Fruit fly (Drosophila melanogaster) whole organism, prepupa: Measurements from ENCODE around the gene CG33514.

Source experiments
- Blimp-1 ChIP-seq: fragments of 200-800 bp; sonication (Bioruptor generic); optimal IDR thresholded peaks from 3 replicates; lab custom pipeline; 2017; ENCODE audit warnings: missing biosample characterization, missing genetic modification characterization, mild to moderate bottlenecking, moderate library complexity, missing genetic modification reagents
- CG10631 ChIP-seq: fragments of 200-800 bp; sonication (Bioruptor generic); optimal IDR thresholded peaks from 2 replicates; lab custom pipeline; 2016; ENCODE audit warnings: missing biosample characterization, missing genetic modification characterization
- CG10669 ChIP-seq: fragments of 200-800 bp; sonication (Bioruptor generic); optimal IDR thresholded peaks from 3 replicates; lab custom pipeline; 2018; ENCODE audit warnings: missing biosample characterization, mild to moderate bottlenecking, missing genetic modification characterization, moderate library complexity
- CG11294 ChIP-seq: fragments of 200-800 bp; sonication (Bioruptor generic); IDR thresholded peaks from 2 replicates; pipeline ENCODE4 v1.3.6; 2022; ENCODE audit warnings: missing biosample characterization, missing genetic modification characterization
- CG15336 ChIP-seq: fragments of 200-800 bp; sonication (Bioruptor generic); IDR thresholded peaks from 2 replicates; pipeline ENCODE4 v1.3.6; 2022; ENCODE audit warnings: missing biosample characterization, missing genetic modification characterization
- CG16779 ChIP-seq: fragments of 200-800 bp; sonication (Bioruptor generic); optimal IDR thresholded peaks from 3 replicates; lab custom pipeline; 2017; ENCODE audit warnings: missing biosample characterization, mild to moderate bottlenecking, missing genetic modification characterization
- CG31627 ChIP-seq: fragments of 200-800 bp; sonication (Bioruptor generic); optimal IDR thresholded peaks from 3 replicates; lab custom pipeline; 2016; ENCODE audit warnings: missing biosample characterization, missing genetic modification characterization
- CG32006 ChIP-seq: fragments of 200-800 bp; sonication (Bioruptor generic); optimal IDR thresholded peaks from 3 replicates; lab custom pipeline; 2017; ENCODE audit warnings: missing biosample characterization, mild to moderate bottlenecking, missing genetic modification characterization
- CG3919 ChIP-seq: fragments of 200-800 bp; sonication (Bioruptor generic); optimal IDR thresholded peaks from 3 replicates; lab custom pipeline; 2016; ENCODE audit warnings: missing biosample characterization, missing genetic modification characterization
- CG4318 ChIP-seq: fragments of 200-800 bp; sonication (Bioruptor generic); optimal IDR thresholded peaks from 3 replicates; lab custom pipeline; 2017; ENCODE audit warnings: missing biosample characterization, mild to moderate bottlenecking, missing genetic modification characterization
- CG6276 ChIP-seq: fragments of 200-800 bp; sonication (Bioruptor generic); optimal IDR thresholded peaks from 2 replicates; lab custom pipeline; 2017; ENCODE audit warnings: missing biosample characterization, mild to moderate bottlenecking, missing genetic modification characterization
- CG6854 ChIP-seq: fragments of 200-800 bp; sonication (Bioruptor generic); optimal IDR thresholded peaks from 2 replicates; lab custom pipeline; 2017; ENCODE audit warnings: missing biosample characterization, mild to moderate bottlenecking, missing genetic modification characterization
- CG8119 ChIP-seq: fragments of 200-800 bp; sonication (Bioruptor generic); IDR thresholded peaks from 3 replicates; pipeline ENCODE4 v1.3.6; 2022; ENCODE audit warnings: missing biosample characterization, missing genetic modification characterization
- CG8632 ChIP-seq: fragments of 200-800 bp; sonication (Bioruptor generic); optimal IDR thresholded peaks from 3 replicates; lab custom pipeline; 2016; ENCODE audit warnings: missing biosample characterization, missing genetic modification characterization
- CG9139 ChIP-seq: fragments of 200-800 bp; sonication (Bioruptor generic); optimal IDR thresholded peaks from 3 replicates; lab custom pipeline; 2017; ENCODE audit warnings: missing biosample characterization, mild to moderate bottlenecking, missing genetic modification characterization
- Eip75B ChIP-seq: fragments of 200-800 bp; sonication (Bioruptor generic); optimal IDR thresholded peaks from 3 replicates; lab custom pipeline; 2016; ENCODE audit warnings: missing biosample characterization, missing genetic modification characterization
- Eip78C ChIP-seq: fragments of 200-800 bp; sonication (Bioruptor generic); peaks from one replicate; lab custom pipeline; 2016; ENCODE audit warnings: missing biosample characterization, missing genetic modification characterization
- Ets21C ChIP-seq: fragments of 200-800 bp; sonication (Bioruptor generic); optimal IDR thresholded peaks from 3 replicates; lab custom pipeline; 2016; ENCODE audit warnings: missing biosample characterization, missing genetic modification characterization
- Ets96B ChIP-seq: fragments of 200-800 bp; optimal IDR thresholded peaks from 2 replicates; lab custom pipeline; 2019; ENCODE audit warnings: missing biosample characterization, mild to moderate bottlenecking, missing genetic modification characterization, moderate library complexity
- Hr38 ChIP-seq: sonication (Bioruptor generic); optimal IDR thresholded peaks from 2 replicates; lab custom pipeline; 2016; ENCODE audit warnings: missing biosample characterization, missing genetic modification characterization
- Hr39 ChIP-seq: fragments of 200-800 bp; sonication (Bioruptor generic); optimal IDR thresholded peaks from 2 replicates; lab custom pipeline; 2016; ENCODE audit warnings: missing biosample characterization, missing genetic modification characterization
- Hr4 ChIP-seq: fragments of 200-800 bp; sonication (Bioruptor generic); optimal IDR thresholded peaks from 3 replicates; lab custom pipeline; 2016; ENCODE audit warnings: missing biosample characterization, missing genetic modification characterization
- Met ChIP-seq: fragments of 200-800 bp; sonication (Bioruptor generic); optimal IDR thresholded peaks from 3 replicates; lab custom pipeline; 2016; ENCODE audit warnings: missing biosample characterization, missing genetic modification characterization
- OdsH ChIP-seq: fragments of 200-800 bp; sonication (Bioruptor generic); optimal IDR thresholded peaks from 3 replicates; lab custom pipeline; 2016; ENCODE audit warnings: missing biosample characterization, missing genetic modification characterization
- Sox102F ChIP-seq: fragments of 200-800 bp; sonication (Bioruptor generic); optimal IDR thresholded peaks from 2 replicates; lab custom pipeline; 2016; ENCODE audit warnings: missing biosample characterization, mild to moderate bottlenecking, missing genetic modification characterization
- Sox14 ChIP-seq: fragments of 200-800 bp; sonication (Bioruptor generic); optimal IDR thresholded peaks from 3 replicates; lab custom pipeline; 2016; ENCODE audit warnings: missing biosample characterization, missing genetic modification characterization
- Sox15 ChIP-seq: fragments of 200-800 bp; sonication (Bioruptor generic); optimal IDR thresholded peaks from 3 replicates; lab custom pipeline; 2016; ENCODE audit warnings: missing biosample characterization, missing genetic modification characterization
- acj6 ChIP-seq: fragments of 200-800 bp; sonication (Bioruptor generic); optimal IDR thresholded peaks from 3 replicates; lab custom pipeline; 2016; ENCODE audit warnings: missing biosample characterization, missing genetic modification characterization
- cyc ChIP-seq: fragments of 200-800 bp; sonication (Bioruptor generic); optimal IDR thresholded peaks from 3 replicates; lab custom pipeline; 2016; ENCODE audit warnings: missing biosample characterization, missing genetic modification characterization
- dac ChIP-seq: fragments of 200-800 bp; sonication (Bioruptor generic); optimal IDR thresholded peaks from 2 replicates; lab custom pipeline; 2017; ENCODE audit warnings: missing biosample characterization, mild to moderate bottlenecking, missing genetic modification characterization
- dsx ChIP-seq: fragments of 200-800 bp; optimal IDR thresholded peaks from 3 replicates; lab custom pipeline; 2019; ENCODE audit warnings: missing biosample characterization, mild to moderate bottlenecking, missing genetic modification characterization, moderate library complexity; ENCODE audit not compliant: poor library complexity, severe bottlenecking
- eg ChIP-seq: fragments of 200-800 bp; sonication (Bioruptor generic); IDR thresholded peaks from 3 replicates; pipeline ENCODE4 v1.3.6; 2022; ENCODE audit warnings: missing biosample characterization, missing genetic modification characterization
- esn ChIP-seq: fragments of 200-800 bp; sonication (Bioruptor generic); optimal IDR thresholded peaks from 2 replicates; lab custom pipeline; 2016; ENCODE audit warnings: missing biosample characterization, mild to moderate bottlenecking, missing genetic modification characterization, moderate library complexity
- fd59A ChIP-seq: fragments of 200-800 bp; sonication (Bioruptor generic); optimal IDR thresholded peaks from 2 replicates; lab custom pipeline; 2017; ENCODE audit warnings: missing biosample characterization, mild to moderate bottlenecking, missing genetic modification characterization, missing genetic modification reagents
- fkh ChIP-seq: fragments of 200-800 bp; sonication (Bioruptor generic); optimal IDR thresholded peaks from 3 replicates; lab custom pipeline; 2017; ENCODE audit warnings: missing biosample characterization, mild to moderate bottlenecking, missing genetic modification characterization, moderate library complexity
- lz ChIP-seq: fragments of 200-800 bp; sonication (Bioruptor generic); optimal IDR thresholded peaks from 3 replicates; lab custom pipeline; 2016; ENCODE audit warnings: missing biosample characterization, missing genetic modification characterization
- net ChIP-seq: fragments of 200-800 bp; sonication (Bioruptor generic); optimal IDR thresholded peaks from 3 replicates; lab custom pipeline; 2016; ENCODE audit warnings: missing biosample characterization, missing genetic modification characterization
- pdm3 ChIP-seq: fragments of 200-800 bp; sonication (Bioruptor generic); optimal IDR thresholded peaks from 3 replicates; lab custom pipeline; 2016; ENCODE audit warnings: missing biosample characterization, missing genetic modification characterization
- salr ChIP-seq, 2 experiments: fragments of 200-800 bp; sonication (Bioruptor generic); optimal IDR thresholded peaks; 3 replicates each; lab custom pipeline; 2016 to 2018; ENCODE audit warnings: missing biosample characterization in 2 of 2, missing genetic modification characterization in 2 of 2, mild to moderate bottlenecking in 1 of 2
- spab ChIP-seq: fragments of 200-800 bp; sonication (Bioruptor generic); optimal IDR thresholded peaks from 2 replicates; lab custom pipeline; 2017; ENCODE audit warnings: missing biosample characterization, mild to moderate bottlenecking, missing genetic modification characterization, missing genetic modification reagents
- topi ChIP-seq: fragments of 200-800 bp; sonication (Bioruptor generic); optimal IDR thresholded peaks from 3 replicates; lab custom pipeline; 2016; ENCODE audit warnings: missing biosample characterization, missing genetic modification characterization
- vri ChIP-seq: fragments of 200-800 bp; sonication (Bioruptor generic); optimal IDR thresholded peaks from 3 replicates; lab custom pipeline; 2016; ENCODE audit warnings: missing biosample characterization, mild to moderate bottlenecking, missing genetic modification characterization

The CG33514 gene

DNA sequence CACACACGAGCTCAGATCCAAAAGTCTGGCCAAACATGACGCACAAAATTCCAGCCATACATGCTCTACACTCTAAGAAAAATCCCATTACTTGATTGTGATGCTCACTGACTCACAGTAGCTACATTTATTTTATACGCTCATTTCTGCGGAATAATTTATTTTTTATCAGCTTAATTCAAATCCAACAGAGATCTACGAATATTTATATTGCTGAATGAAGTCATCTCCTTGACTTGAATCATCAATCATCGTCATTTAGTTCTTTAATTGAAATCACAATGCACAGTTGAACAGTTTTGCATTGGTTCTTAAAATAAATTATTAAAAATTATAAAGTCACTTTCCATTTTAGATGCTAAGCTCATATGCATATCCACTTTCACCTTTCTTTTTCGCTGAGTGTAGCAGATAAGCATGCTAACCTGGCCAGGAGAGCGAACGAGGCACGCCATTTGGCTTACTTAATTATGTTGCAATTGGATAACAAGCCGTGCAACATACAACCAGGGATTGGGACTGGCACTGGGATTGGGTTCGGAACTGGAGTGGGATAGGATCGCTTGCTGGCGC, 30.4 kb downstream of the CG33514 start (continued):
- TF ChIP-seq pdm3 (GFP tag; lab: Kevin White, UChicago) (peak; percentile 61), Eip75B (peak; percentile 15), CG31627 (GFP tag; lab: Kevin White, UChicago) (peak; percentile 44), OdsH (GFP tag; lab: Kevin White, UChicago) (peak; percentile 56), esn (peak; percentile 73), CG16779 (tag; lab: Kevin White, UChicago) (no peak), Hr4 (GFP tag; lab: Kevin White, UChicago) (peak; percentile 59), fkh (no peak), Hr39 (GFP tag; lab: Kevin White, UChicago) (peak; percentile 45), salr (GFP tag; optimal IDR thresholded peaks at IDR 0.05; lab: Kevin White, UChicago) (peak in 1 of 2 experiments; percentile 67), CG4318 (peak; percentile 66)
- TF ChIP-seq, all 60 proteins: peak for 42

DNA sequence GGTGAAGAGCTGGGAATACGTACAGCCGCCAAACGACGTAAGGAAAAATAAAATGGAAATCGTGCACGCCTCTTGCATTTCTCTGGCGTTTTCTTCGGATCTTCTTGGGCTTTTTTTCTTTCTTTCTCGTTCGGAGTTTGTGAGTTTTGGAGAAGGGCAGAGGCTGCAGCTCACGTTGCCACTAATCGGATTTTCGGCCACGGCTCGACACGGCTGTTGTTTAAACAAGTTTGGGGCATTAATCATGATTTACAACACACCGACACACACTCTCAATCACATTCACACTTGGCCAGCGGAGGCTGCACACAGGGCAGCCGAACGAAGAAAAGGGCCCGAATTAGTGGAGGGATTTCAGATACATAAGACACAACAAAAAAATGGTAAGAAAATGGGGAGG, 31.1 kb downstream of the CG33514 start:
- TF ChIP-seq cyc (GFP tag; lab: Kevin White, UChicago) (no peak), CG32006 (GFP tag; lab: Kevin White, UChicago) (no peak), Ets21C (no peak), Sox15 (no peak), CG16779 (tag; lab: Kevin White, UChicago) (no peak), Hr38 (GFP tag; lab: Kevin White, UChicago) (no peak), OdsH (GFP tag; lab: Kevin White, UChicago) (no peak), Sox102F (no peak), pdm3 (GFP tag; lab: Kevin White, UChicago) (no peak), CG10631 (GFP tag; lab: Kevin White, UChicago) (no peak), CG11294 (GFP tag; lab: Robert Waterston, UW) (no peak), CG15336 (GFP tag; lab: Robert Waterston, UW) (no peak), CG8119 (GFP tag; lab: Robert Waterston, UW) (no peak), dac (GFP tag; lab: Kevin White, UChicago) (no peak), vri (GFP tag; lab: Kevin White, UChicago) (no peak), acj6 (GFP tag; lab: Kevin White, UChicago) (no peak), CG31627 (GFP tag; lab: Kevin White, UChicago) (no peak)

DNA sequence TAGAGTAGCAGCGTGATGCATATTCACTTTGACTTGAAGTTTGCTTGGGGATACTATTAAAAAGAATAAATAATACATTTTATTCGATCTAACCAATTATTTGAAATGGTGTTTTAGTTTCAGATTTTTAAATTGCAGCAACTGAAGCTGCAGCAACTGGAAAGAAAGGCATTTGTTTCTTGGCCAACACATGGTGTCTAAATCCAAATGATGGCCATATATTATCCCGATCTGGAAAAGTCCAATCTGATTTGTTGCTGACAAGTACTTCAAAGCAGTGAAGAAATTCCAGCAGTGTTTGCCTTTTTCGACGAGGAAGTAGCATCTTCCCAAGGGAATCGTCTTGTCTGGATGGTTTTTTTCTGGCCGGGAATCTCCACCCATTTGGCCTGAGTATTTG, 31.9 kb downstream of the CG33514 start:
- TF ChIP-seq CG32006 (GFP tag; lab: Kevin White, UChicago) (peak; percentile 53), salr (GFP tag; optimal IDR thresholded peaks at IDR 0.05; lab: Kevin White, UChicago) (peak in 1 of 2 experiments; percentile 49), eg (GFP tag; lab: Robert Waterston, UW) (0 out of 3 replicates have a peak, but pooled peaks have one; percentile 6), cyc (GFP tag; lab: Kevin White, UChicago) (no peak), Eip78C (GFP tag; lab: Kevin White, UChicago) (peak; percentile 10), topi (GFP tag; lab: Kevin White, UChicago) (no peak), esn (no peak)

DNA sequence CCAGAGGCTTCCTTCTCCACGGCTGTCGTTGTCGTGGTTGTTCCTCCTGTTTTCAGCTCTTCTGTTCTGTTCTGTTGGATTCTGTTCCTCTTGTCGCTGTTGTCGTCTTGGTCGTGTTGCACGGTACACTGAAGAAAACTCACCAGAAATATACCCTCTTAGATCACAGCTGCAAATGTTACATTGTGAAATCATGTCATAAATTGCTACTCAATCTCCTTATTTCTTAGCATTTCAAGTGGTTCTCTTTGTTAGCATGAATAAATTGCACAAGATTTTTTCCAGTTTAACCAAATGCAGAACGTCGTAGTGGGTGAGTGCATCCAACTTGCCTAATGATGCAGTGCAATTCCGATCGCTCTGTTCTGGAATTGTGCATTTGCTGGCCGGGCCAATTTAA, 32.6 kb downstream of the CG33514 start:
- peak; percentile 36 for TF ChIP-seq Met
- no peak for TF ChIP-seq CG9139
- peak; percentile 29 for TF ChIP-seq Hr39 (GFP tag; lab: Kevin White, UChicago)
- TF ChIP-seq CG16779 (tag; lab: Kevin White, UChicago), result peak; percentile 35
- no peak for TF ChIP-seq CG8119 (GFP tag; lab: Robert Waterston, UW)
- peak; percentile 28 for TF ChIP-seq acj6 (GFP tag; lab: Kevin White, UChicago)
- TF ChIP-seq net (GFP tag; lab: Kevin White, UChicago), result peak; percentile 32
- peak; percentile 70 for TF ChIP-seq CG32006 (GFP tag; lab: Kevin White, UChicago)
- peak; percentile 8 for TF ChIP-seq CG4318
- peak; percentile 41 for TF ChIP-seq Hr4 (GFP tag; lab: Kevin White, UChicago)
- peak; percentile 1 for TF ChIP-seq esn
- no peak for TF ChIP-seq fkh
- TF ChIP-seq fd59A (GFP tag; lab: Kevin White, UChicago), result no peak
- TF ChIP-seq CG8632 (GFP tag; lab: Kevin White, UChicago), result peak; percentile 12
- no peak for TF ChIP-seq Blimp-1 (GFP tag; lab: Kevin White, UChicago)
- no peak for TF ChIP-seq CG6854 (GFP tag; lab: Kevin White, UChicago)
- TF ChIP-seq spab (GFP tag; lab: Kevin White, UChicago), result no peak
- TF ChIP-seq pdm3 (GFP tag; lab: Kevin White, UChicago), result peak; percentile 34
- no peak for TF ChIP-seq eg (GFP tag; lab: Robert Waterston, UW)
- no peak for TF ChIP-seq Ets21C
- no peak for TF ChIP-seq CG10669
- peak; percentile 43 for TF ChIP-seq CG3919 (GFP tag; lab: Kevin White, UChicago)
- TF ChIP-seq CG15336 (GFP tag; lab: Robert Waterston, UW), result peak; percentile 40; the same call in 1 of the 2 replicates
- peak; percentile 46 for TF ChIP-seq Sox14 (GFP tag; lab: Kevin White, UChicago)
- TF ChIP-seq lz (GFP tag; lab: Kevin White, UChicago), result no peak
- TF ChIP-seq Ets96B (tag; lab: Kevin White, UChicago), result no peak
- TF ChIP-seq CG31627 (GFP tag; lab: Kevin White, UChicago), result peak; percentile 28
- TF ChIP-seq Sox102F, result peak; percentile 6
- TF ChIP-seq CG6276 (GFP tag; lab: Kevin White, UChicago), result no peak
- no peak for TF ChIP-seq dsx
